Worm (Caenorhabditis elegans) whole organism, L4 larva: Measurements from ENCODE around the gene srj-11.

ENCODE experiments used
- F26F4.8 ChIP-seq: fragments of 200-800 bp; sonication (Bioruptor generic); conservative IDR thresholded peaks from 2 replicates; pipeline ENCODE4 v1.3.6; 2022; ENCODE audit warnings: missing genetic modification characterization, missing compliant biosample characterization
- aha-1 ChIP-seq: fragments of 150-350 bp; peaks from one replicate; lab custom pipeline; 2014; ENCODE audit warnings: missing biosample characterization, missing genetic modification characterization
- aly-2 ChIP-seq: sonication (generic microtip); optimal IDR thresholded peaks from 2 replicates; lab custom pipeline; 2018; ENCODE audit warnings: missing biosample characterization, missing genetic modification characterization
- ama-1 ChIP-seq: fragments of 150-350 bp; optimal IDR thresholded peaks from 2 replicates; lab custom pipeline; 2014; ENCODE audit warnings: inconsistent platforms, mixed read lengths
- dve-1 ChIP-seq: sonication (generic microtip); optimal IDR thresholded peaks from 2 replicates; lab custom pipeline; 2017; ENCODE audit warnings: antibody characterized with exemption, mild to moderate bottlenecking, missing genetic modification characterization, missing compliant biosample characterization; ENCODE audit not compliant: insufficient read depth
- lin-38 ChIP-seq: fragments of 200-800 bp; sonication (Bioruptor generic); IDR thresholded peaks from 2 replicates; pipeline ENCODE4 v1.3.6; 2022; ENCODE audit warnings: missing genetic modification reagents, missing genetic modification characterization, missing compliant biosample characterization
- lir-3 ChIP-seq: sonication (generic microtip); optimal IDR thresholded peaks from 2 replicates; lab custom pipeline; 2016; ENCODE audit warnings: mild to moderate bottlenecking, missing genetic modification characterization, missing compliant biosample characterization
- mdl-1 ChIP-seq, 2 experiments: fragments of 150-350 bp in 1 of 2; sonication (generic microtip) in 1 of 2; optimal IDR thresholded peaks; 2 replicates each; lab custom pipeline; 2014 to 2017; ENCODE audit warnings: missing biosample characterization in 2 of 2, missing genetic modification characterization in 2 of 2
- nhr-48 ChIP-seq: sonication (generic microtip); optimal IDR thresholded peaks from 2 replicates; lab custom pipeline; 2016; ENCODE audit warnings: mild to moderate bottlenecking, missing genetic modification characterization, missing compliant biosample characterization
- pha-4 ChIP-seq, 2 experiments: fragments of 150-350 bp in 1 of 2; fragments of 200-800 bp in 1 of 2; sonication (Bioruptor generic) in 1 of 2; IDR thresholded peaks in 1 of 2; optimal IDR thresholded peaks in 1 of 2; 2 replicates each; pipeline versions ENCODE4 v1.3.6 to Lab custom; 2014 to 2022; ENCODE audit warnings: missing genetic modification characterization in 2 of 2, missing genetic modification reagents in 2 of 2, missing biosample characterization in 1 of 2, missing compliant biosample characterization in 1 of 2
- skn-1 ChIP-seq: fragments of 150-350 bp; optimal IDR thresholded peaks from 2 replicates; lab custom pipeline; 2014; ENCODE audit warnings: missing biosample characterization, missing genetic modification characterization
- snpc-1.2 ChIP-seq: fragments of 200-800 bp; sonication (Bioruptor generic); IDR thresholded peaks from 2 replicates; pipeline ENCODE4 v1.3.6; 2022; ENCODE audit warnings: missing genetic modification reagents, missing genetic modification characterization, missing compliant biosample characterization

DNA sequence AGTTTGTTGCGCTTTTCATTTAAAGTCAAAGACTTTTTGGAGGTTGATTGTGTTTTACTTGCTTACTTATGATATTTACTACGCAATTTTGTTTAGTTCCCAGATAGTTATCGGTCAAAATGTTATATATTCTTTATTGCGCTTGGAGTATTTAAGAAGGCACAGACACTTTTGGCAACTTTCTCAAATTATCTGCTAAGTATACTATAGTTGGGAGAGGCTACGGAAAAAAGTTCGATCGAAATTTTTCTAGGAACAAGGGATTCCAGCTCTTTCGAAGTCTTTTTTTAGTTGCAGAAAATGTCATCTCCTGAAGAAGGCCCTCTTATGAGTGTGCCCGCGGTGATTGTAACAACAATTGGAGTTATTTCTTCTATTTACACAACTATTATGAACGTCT lies 18.9 kb downstream of the srj-11 start, which contains the start of gene srbc-5:
- TF ChIP-seq dve-1 (tag; lab: Kevin White, UChicago): no peak
- TF ChIP-seq snpc-1.2 (GFP tag; lab: Robert Waterston, UW): no peak
- TF ChIP-seq nhr-48: no peak
- no peak for TF ChIP-seq ama-1
- TF ChIP-seq pha-4 (GFP tag; IDR thresholded peaks at IDR 0.05; lab: Robert Waterston, UW): no peak
- TF ChIP-seq pha-4 (tag; optimal IDR thresholded peaks at IDR 0.05; lab: Kevin White, UChicago): no peak
- TF ChIP-seq skn-1 (tag; lab: Kevin White, UChicago): no peak
- TF ChIP-seq lir-3 (tag; lab: Kevin White, UChicago): no peak
- no peak for TF ChIP-seq mdl-1 (tag; optimal IDR thresholded peaks at IDR 0.05; lab: Kevin White, UChicago)
- no peak for TF ChIP-seq F26F4.8
- TF ChIP-seq aly-2: no peak
- TF ChIP-seq lin-38: no peak
- no peak for TF ChIP-seq aha-1
